Fruit fly (Drosophila melanogaster) whole organism, embryonic: ENCODE results near the gene PolE2.

Experiments used
- Abd-B ChIP-seq: fragments of 200-800 bp; sonication (Bioruptor generic); optimal IDR thresholded peaks from 2 replicates; lab custom pipeline; 2018; ENCODE audit warnings: missing biosample characterization, mild to moderate bottlenecking, missing genetic modification characterization, moderate library complexity
- CG12219 ChIP-seq: fragments of 200-800 bp; sonication (Bioruptor generic); optimal IDR thresholded peaks from 3 replicates; lab custom pipeline; 2018; ENCODE audit warnings: missing biosample characterization, mild to moderate bottlenecking, missing genetic modification characterization
- CG17359 ChIP-seq: fragments of 200-800 bp; sonication (Bioruptor generic); optimal IDR thresholded peaks from 3 replicates; lab custom pipeline; 2018; ENCODE audit warnings: missing biosample characterization, mild to moderate bottlenecking, missing genetic modification characterization, moderate library complexity
- CG1832 ChIP-seq: fragments of 200-800 bp; sonication (Bioruptor generic); optimal IDR thresholded peaks from 2 replicates; lab custom pipeline; 2017; ENCODE audit warnings: missing biosample characterization, mild to moderate bottlenecking, missing genetic modification characterization, inconsistent platforms
- Doc2 ChIP-seq: fragments of 200-800 bp; sonication (Bioruptor generic); IDR thresholded peaks from 2 replicates; pipeline ENCODE4 v1.3.6; 2022; ENCODE audit warnings: missing biosample characterization, missing genetic modification characterization
- Hr78 ChIP-seq, 2 experiments: fragments of 200-800 bp in 1 of 2; fragments of >200 bp in 1 of 2; sonication (Bioruptor generic) in 1 of 2; optimal IDR thresholded peaks; 2 replicates each; lab custom pipeline; 2017 to 2019; ENCODE audit warnings: missing biosample characterization in 2 of 2, missing genetic modification characterization in 2 of 2, mild to moderate bottlenecking in 1 of 2, moderate library complexity in 1 of 2
- Mrtf ChIP-seq: fragments of 200-800 bp; sonication (Bioruptor generic); IDR thresholded peaks from 3 replicates; pipeline ENCODE4 v1.3.6; 2022; ENCODE audit warnings: missing biosample characterization, missing genetic modification characterization
- Scr ChIP-seq: fragments of 200-800 bp; sonication (Bioruptor generic); IDR thresholded peaks from 2 replicates; pipeline ENCODE4 v1.3.6; 2022; ENCODE audit warnings: missing biosample characterization, missing genetic modification characterization; ENCODE audit not compliant: partially characterized antibody
- bab2 ChIP-seq: fragments of 200-800 bp; sonication (Bioruptor generic); optimal IDR thresholded peaks from 2 replicates; lab custom pipeline; 2016; ENCODE audit warnings: missing biosample characterization, missing genetic modification characterization
- psq ChIP-seq: fragments of 200-800 bp; sonication (Bioruptor generic); optimal IDR thresholded peaks from 2 replicates; lab custom pipeline; 2017; ENCODE audit warnings: missing biosample characterization, missing genetic modification characterization
- sr ChIP-seq: fragments of 200-800 bp; sonication (Bioruptor generic); IDR thresholded peaks from 3 replicates; pipeline ENCODE4 v1.3.6; 2022; ENCODE audit warnings: missing biosample characterization, missing genetic modification characterization
- ttk ChIP-seq: fragments of 200-800 bp; sonication (Bioruptor generic); IDR thresholded peaks from 2 replicates; pipeline ENCODE4 v2.1.2; 2022; ENCODE audit warnings: missing biosample characterization, missing genetic modification characterization

dm6 chr3L:5902189-5902765 is 5.0 kb upstream of the PolE2 start, which contains the start of gene QC:
- TF ChIP-seq bab2 (GFP tag; lab: Kevin White, UChicago), result no peak
- no peak for TF ChIP-seq Mrtf (GFP tag; lab: Robert Waterston, UW)
- no peak for TF ChIP-seq Abd-B (GFP tag; lab: Kevin White, UChicago)
- TF ChIP-seq Hr78 (GFP tag; optimal IDR thresholded peaks at IDR 0.05; lab: Kevin White, UChicago), result no peak
- TF ChIP-seq Scr, result no peak; the same call in 1 of the 2 replicates
- no peak for TF ChIP-seq CG17359
- 0 out of 3 replicates have a peak, but pooled peaks have one; percentile 5 for TF ChIP-seq sr (GFP tag; lab: Robert Waterston, UW)
- TF ChIP-seq CG1832 (GFP tag; lab: Kevin White, UChicago), result no peak
- TF ChIP-seq psq (GFP tag; lab: Kevin White, UChicago), result no peak
- no peak for TF ChIP-seq CG12219 (GFP tag; lab: Kevin White, UChicago)
- TF ChIP-seq Doc2, result no peak
- no peak for TF ChIP-seq ttk (GFP tag; lab: Robert Waterston, UW)
